Fruit fly (Drosophila melanogaster) whole organism, embryonic: ENCODE measurements around the gene CG14564.

Experiments
- B-H1 ChIP-seq: fragments of 200-800 bp; sonication (Bioruptor generic); IDR thresholded peaks from 3 replicates; pipeline ENCODE4 v1.3.6; 2022; ENCODE audit warnings: missing biosample characterization, missing genetic modification characterization
- CG10209 ChIP-seq: fragments of 200-800 bp; sonication (Bioruptor generic); optimal IDR thresholded peaks from 3 replicates; lab custom pipeline; 2017; ENCODE audit warnings: missing biosample characterization, mild to moderate bottlenecking, missing genetic modification characterization, missing genetic modification reagents
- CG10267 ChIP-seq: fragments of 200-800 bp; sonication (Bioruptor generic); optimal IDR thresholded peaks from 2 replicates; lab custom pipeline; 2018; ENCODE audit warnings: missing biosample characterization, mild to moderate bottlenecking, missing genetic modification characterization, moderate library complexity
- CG10979 ChIP-seq: fragments of 200-800 bp; sonication (Bioruptor generic); optimal IDR thresholded peaks from 2 replicates; lab custom pipeline; 2018; ENCODE audit warnings: missing biosample characterization, mild to moderate bottlenecking, missing genetic modification characterization, moderate library complexity
- CG11093 ChIP-seq: fragments of 200-800 bp; sonication (Bioruptor generic); IDR thresholded peaks from 3 replicates; pipeline ENCODE4 v1.3.6; 2022; ENCODE audit warnings: missing biosample characterization, missing genetic modification characterization
- CG11247 ChIP-seq: fragments of 200-800 bp; sonication (Bioruptor generic); IDR thresholded peaks from 2 replicates; pipeline ENCODE4 v1.3.6; 2022; ENCODE audit warnings: missing biosample characterization, missing genetic modification characterization
- CG11560 ChIP-seq: fragments of 200-800 bp; sonication (Bioruptor generic); IDR thresholded peaks from 3 replicates; pipeline ENCODE4 v1.3.6; 2022; ENCODE audit warnings: missing biosample characterization, missing genetic modification characterization
- CG11723 ChIP-seq: fragments of 200-800 bp; sonication (Bioruptor generic); optimal IDR thresholded peaks from 2 replicates; lab custom pipeline; 2017; ENCODE audit warnings: missing biosample characterization, mild to moderate bottlenecking, missing genetic modification characterization
- CG12659 ChIP-seq: fragments of 200-800 bp; sonication (Bioruptor generic); optimal IDR thresholded peaks from 3 replicates; lab custom pipeline; 2017; ENCODE audit warnings: mild to moderate bottlenecking, missing biosample characterization, missing genetic modification reagents, missing genetic modification characterization
- CG12769 ChIP-seq: fragments of 200-800 bp; sonication (Bioruptor generic); optimal IDR thresholded peaks from 2 replicates; lab custom pipeline; 2019; ENCODE audit warnings: missing biosample characterization, mild to moderate bottlenecking, missing genetic modification characterization, moderate library complexity
- CG14014 ChIP-seq: fragments of 200-800 bp; sonication (Bioruptor generic); IDR thresholded peaks from 2 replicates; pipeline ENCODE4 v1.3.6; 2022; ENCODE audit warnings: missing biosample characterization, missing genetic modification characterization
- CG15479 ChIP-seq: fragments of 200-800 bp; sonication (Bioruptor generic); optimal IDR thresholded peaks from 3 replicates; lab custom pipeline; 2019; ENCODE audit warnings: missing biosample characterization, mild to moderate bottlenecking, missing genetic modification characterization, moderate library complexity
- CG18011 ChIP-seq: fragments of 200-800 bp; sonication (Bioruptor generic); optimal IDR thresholded peaks from 2 replicates; lab custom pipeline; 2017; ENCODE audit warnings: missing biosample characterization, missing genetic modification characterization, mild to moderate bottlenecking, moderate library complexity, missing genotype
- CG18599 ChIP-seq: fragments of 200-800 bp; sonication (Bioruptor generic); optimal IDR thresholded peaks from 3 replicates; lab custom pipeline; 2017; ENCODE audit warnings: missing biosample characterization, missing genetic modification characterization, mild to moderate bottlenecking, moderate library complexity, missing genetic modification reagents
- CG2712 ChIP-seq: fragments of 200-800 bp; optimal IDR thresholded peaks from 3 replicates; lab custom pipeline; 2019; ENCODE audit warnings: missing biosample characterization, mild to moderate bottlenecking, missing genetic modification characterization, moderate library complexity
- CG3281 ChIP-seq: fragments of 200-800 bp; sonication (Bioruptor generic); optimal IDR thresholded peaks from 3 replicates; lab custom pipeline; 2017; ENCODE audit warnings: missing biosample characterization, mild to moderate bottlenecking, missing genetic modification characterization
- CG34422 ChIP-seq: fragments of 200-800 bp; sonication (Bioruptor generic); IDR thresholded peaks from 3 replicates; pipeline ENCODE4 v1.3.6; 2022; ENCODE audit warnings: missing biosample characterization, missing genetic modification characterization
- CG6791 ChIP-seq: fragments of 200-800 bp; sonication (Bioruptor generic); IDR thresholded peaks from 3 replicates; pipeline ENCODE4 v1.3.6; 2022; ENCODE audit warnings: missing biosample characterization, missing genetic modification characterization; ENCODE audit not compliant: partially characterized antibody
- CG6854 ChIP-seq: fragments of 200-800 bp; sonication (Bioruptor generic); optimal IDR thresholded peaks from 3 replicates; lab custom pipeline; 2017; ENCODE audit warnings: missing biosample characterization, mild to moderate bottlenecking, missing genetic modification characterization
- CG7745 ChIP-seq: fragments of 200-800 bp; sonication (Bioruptor generic); optimal IDR thresholded peaks from 2 replicates; lab custom pipeline; 2018; ENCODE audit warnings: missing biosample characterization, mild to moderate bottlenecking, missing genetic modification characterization, moderate library complexity
- CG9817 ChIP-seq: fragments of 200-800 bp; sonication (Bioruptor generic); optimal IDR thresholded peaks from 2 replicates; lab custom pipeline; 2018; ENCODE audit warnings: missing biosample characterization, mild to moderate bottlenecking, missing genetic modification characterization, moderate library complexity
- CTCF ChIP-seq: fragments of 200-800 bp; sonication (Bioruptor generic); optimal IDR thresholded peaks from 2 replicates; lab custom pipeline; 2017; ENCODE audit warnings: missing biosample characterization, mild to moderate bottlenecking, missing genetic modification characterization, moderate library complexity
- Dad ChIP-seq: fragments of 200-800 bp; sonication (Bioruptor generic); optimal IDR thresholded peaks from 3 replicates; lab custom pipeline; 2016; ENCODE audit warnings: missing biosample characterization, missing genetic modification characterization
- Dfd ChIP-seq, 2 experiments: fragments of >200 bp; optimal IDR thresholded peaks; 2 replicates each; lab custom pipeline; 2017; ENCODE audit warnings: missing biosample characterization in 2 of 2, missing genetic modification characterization in 2 of 2
- Doc2 ChIP-seq: fragments of 200-800 bp; sonication (Bioruptor generic); IDR thresholded peaks from 2 replicates; pipeline ENCODE4 v1.3.6; 2022; ENCODE audit warnings: missing biosample characterization, missing genetic modification characterization
- Gsc ChIP-seq: fragments of 200-800 bp; sonication (Bioruptor generic); IDR thresholded peaks from 2 replicates; pipeline ENCODE4 v1.3.6; 2022; ENCODE audit warnings: missing biosample characterization, missing genetic modification characterization
- HmgD ChIP-seq: fragments of 200-800 bp; sonication (Bioruptor generic); optimal IDR thresholded peaks from 3 replicates; lab custom pipeline; 2016; ENCODE audit warnings: missing biosample characterization, missing genetic modification characterization
- Kr ChIP-seq: fragments of 200-800 bp; sonication (Bioruptor generic); optimal IDR thresholded peaks from 2 replicates; lab custom pipeline; 2017; ENCODE audit warnings: missing biosample characterization, mild to moderate bottlenecking, missing genetic modification characterization
- NC2α ChIP-seq: fragments of 200-800 bp; sonication (Bioruptor generic); optimal IDR thresholded peaks from 2 replicates; lab custom pipeline; 2016; ENCODE audit warnings: missing biosample characterization, missing genetic modification characterization
- NFAT ChIP-seq: fragments of 200-800 bp; sonication (Bioruptor generic); IDR thresholded peaks from 2 replicates; pipeline ENCODE4 v1.3.6; 2022; ENCODE audit warnings: missing biosample characterization, missing genetic modification characterization
- Opbp ChIP-seq: fragments of 200-800 bp; sonication (Bioruptor generic); IDR thresholded peaks from 3 replicates; pipeline ENCODE4 v1.3.6; 2022; ENCODE audit warnings: missing biosample characterization, missing genetic modification characterization; ENCODE audit not compliant: partially characterized antibody
- Pdp1 ChIP-seq, 2 experiments: fragments of 200-800 bp; sonication (Bioruptor generic); optimal IDR thresholded peaks; 3 replicates each; lab custom pipeline; 2016; ENCODE audit warnings: missing biosample characterization in 2 of 2, missing genetic modification characterization in 2 of 2, mild to moderate bottlenecking in 1 of 2, moderate library complexity in 1 of 2
- Poxn ChIP-seq: fragments of 200-800 bp; sonication (Bioruptor generic); IDR thresholded peaks from 2 replicates; pipeline ENCODE4 v1.3.6; 2022; ENCODE audit warnings: missing biosample characterization, missing genetic modification characterization
- Rfx ChIP-seq: fragments of 200-800 bp; sonication (Bioruptor generic); IDR thresholded peaks from 2 replicates; pipeline ENCODE4 v1.3.6; 2022; ENCODE audit warnings: missing biosample characterization, missing genetic modification characterization
- Sry-δ ChIP-seq: fragments of 200-800 bp; sonication (Bioruptor generic); optimal IDR thresholded peaks from 2 replicates; lab custom pipeline; 2016; ENCODE audit warnings: missing biosample characterization, missing genetic modification characterization
- amos ChIP-seq: fragments of 200-800 bp; sonication (Bioruptor generic); IDR thresholded peaks from 2 replicates; pipeline ENCODE4 v1.3.6; 2022; ENCODE audit warnings: missing biosample characterization, missing genetic modification characterization; ENCODE audit not compliant: partially characterized antibody
- ase ChIP-seq: fragments of 200-800 bp; sonication (Bioruptor generic); IDR thresholded peaks from 3 replicates; pipeline ENCODE4 v1.3.6; 2022; ENCODE audit warnings: missing biosample characterization, missing genetic modification characterization
- ash1 ChIP-seq: fragments of 200-800 bp; sonication (Bioruptor generic); optimal IDR thresholded peaks from 2 replicates; lab custom pipeline; 2018; ENCODE audit warnings: missing biosample characterization, mild to moderate bottlenecking, missing genetic modification characterization
- chif ChIP-seq, 2 experiments: fragments of 200-800 bp; sonication (Bioruptor generic); optimal IDR thresholded peaks; 3 replicates each; lab custom pipeline; 2016; ENCODE audit warnings: missing biosample characterization in 2 of 2, missing genetic modification characterization in 2 of 2
- disco-r ChIP-seq: fragments of 200-800 bp; sonication (Bioruptor generic); optimal IDR thresholded peaks from 2 replicates; lab custom pipeline; 2016; ENCODE audit warnings: missing biosample characterization, missing genetic modification characterization
- esg ChIP-seq: fragments of 200-800 bp; sonication (Bioruptor generic); conservative IDR thresholded peaks from 2 replicates; pipeline ENCODE4 v1.3.6; 2022; ENCODE audit warnings: missing biosample characterization, missing genetic modification characterization
- eyg ChIP-seq: fragments of 200-800 bp; sonication (Bioruptor generic); optimal IDR thresholded peaks from 3 replicates; lab custom pipeline; 2016; ENCODE audit warnings: missing biosample characterization, missing genetic modification characterization
- fu2 ChIP-seq: fragments of 200-800 bp; sonication (Bioruptor generic); optimal IDR thresholded peaks from 2 replicates; lab custom pipeline; 2016; ENCODE audit warnings: missing biosample characterization, missing genetic modification characterization
- gce ChIP-seq: fragments of 200-800 bp; sonication (Bioruptor generic); IDR thresholded peaks from 3 replicates; pipeline ENCODE4 v1.3.6; 2022; ENCODE audit warnings: missing biosample characterization, missing genetic modification characterization
- gcm ChIP-seq: fragments of 200-800 bp; sonication (Bioruptor generic); optimal IDR thresholded peaks from 2 replicates; lab custom pipeline; 2019; ENCODE audit warnings: missing biosample characterization, mild to moderate bottlenecking, missing genetic modification characterization, moderate library complexity
- luna ChIP-seq: fragments of 200-800 bp; sonication (Bioruptor generic); optimal IDR thresholded peaks from 2 replicates; lab custom pipeline; 2016; ENCODE audit warnings: missing biosample characterization, missing genetic modification characterization
- nerfin-1 ChIP-seq: fragments of 200-800 bp; sonication (Bioruptor generic); optimal IDR thresholded peaks from 3 replicates; lab custom pipeline; 2019; ENCODE audit warnings: missing biosample characterization, mild to moderate bottlenecking, missing genetic modification characterization, moderate library complexity
- nerfin-2 ChIP-seq: fragments of 200-800 bp; sonication (Bioruptor generic); IDR thresholded peaks from 2 replicates; pipeline ENCODE4 v1.3.6; 2022; ENCODE audit warnings: missing biosample characterization, missing genetic modification characterization; ENCODE audit not compliant: partially characterized antibody
- ranshi ChIP-seq: fragments of 200-800 bp; sonication (Bioruptor generic); IDR thresholded peaks from 2 replicates; pipeline ENCODE4 v1.3.6; 2022; ENCODE audit warnings: missing biosample characterization, missing genetic modification characterization
- salm ChIP-seq: fragments of 200-800 bp; sonication (Bioruptor generic); optimal IDR thresholded peaks from 2 replicates; lab custom pipeline; 2018; ENCODE audit warnings: missing biosample characterization, mild to moderate bottlenecking, missing genetic modification characterization
- stwl ChIP-seq: fragments of 200-800 bp; sonication (Bioruptor generic); optimal IDR thresholded peaks from 3 replicates; lab custom pipeline; 2018; ENCODE audit warnings: missing biosample characterization, mild to moderate bottlenecking, missing genetic modification characterization, moderate library complexity
- twi ChIP-seq: fragments of 200-800 bp; optimal IDR thresholded peaks from 2 replicates; lab custom pipeline; 2019; ENCODE audit warnings: missing biosample characterization, mild to moderate bottlenecking, missing genetic modification characterization, moderate library complexity
- vfl ChIP-seq: fragments of 200-800 bp; sonication (Bioruptor generic); optimal IDR thresholded peaks from 2 replicates; lab custom pipeline; 2016; ENCODE audit warnings: missing biosample characterization, missing genetic modification characterization
- wdn ChIP-seq: fragments of 200-800 bp; sonication (Bioruptor generic); IDR thresholded peaks from 2 replicates; pipeline ENCODE4 v1.3.6; 2022; ENCODE audit warnings: missing biosample characterization, missing genetic modification characterization

The CG14564 gene

dm6 chr3L:21727728-21728124 is 29.2 kb upstream of the CG14564 start (continued):
- TF ChIP-seq eyg (no peak), wdn (GFP tag; lab: Robert Waterston, UW) (no peak), Pdp1 (GFP tag; optimal IDR thresholded peaks at IDR 0.05; lab: Kevin White, UChicago) (peak in 1 of 2 experiments; percentile 9), HmgD (GFP tag; lab: Kevin White, UChicago) (no peak), Gsc (GFP tag; lab: Robert Waterston, UW) (no peak), luna (GFP tag; lab: Kevin White, UChicago) (no peak), CG15479 (no peak), CG11560 (tag; lab: Robert Waterston, UW) (no peak), twi (tag; lab: Kevin White, UChicago) (peak; percentile 89), Rfx (GFP tag; lab: Robert Waterston, UW) (no peak), vfl (GFP tag; lab: Kevin White, UChicago) (no peak), Opbp (no peak), CG18599 (GFP tag; lab: Kevin White, UChicago) (no peak), CG2712 (no peak), CG10979 (tag; lab: Kevin White, UChicago) (no peak), stwl (tag; lab: Kevin White, UChicago) (no peak), ase (GFP tag; lab: Robert Waterston, UW) (no peak), CG7745 (tag; lab: Kevin White, UChicago) (no peak), chif (GFP tag; optimal IDR thresholded peaks at IDR 0.05; lab: Kevin White, UChicago) (no peak), disco-r (GFP tag; lab: Kevin White, UChicago) (no peak), CG18011 (GFP tag; lab: Kevin White, UChicago) (no peak), gcm (GFP tag; lab: Kevin White, UChicago) (peak; percentile 71), CG11093 (GFP tag; lab: Robert Waterston, UW) (no peak), Kr (GFP tag; lab: Kevin White, UChicago) (peak; percentile 11), Dad (no peak), ash1 (no peak), gce (GFP tag; lab: Robert Waterston, UW) (no peak), fu2 (GFP tag; lab: Kevin White, UChicago) (no peak), CG12659 (GFP tag; lab: Kevin White, UChicago) (no peak), NFAT (no peak), nerfin-1 (tag; lab: Kevin White, UChicago) (no peak), CG34422 (GFP tag; lab: Robert Waterston, UW) (no peak), esg (GFP tag; lab: Robert Waterston, UW) (no peak), Dfd (GFP tag; optimal IDR thresholded peaks at IDR 0.05; lab: Kevin White, UChicago) (no peak), CG11247 (peak; percentile 61; the same call in 1 of the 2 replicates), NC2α (GFP tag; lab: Kevin White, UChicago) (no peak), CG6791 (no peak), CG10267 (tag; lab: Kevin White, UChicago) (no peak), CG10209 (GFP tag; lab: Kevin White, UChicago) (no peak), ranshi (no peak), CG12769 (tag; lab: Kevin White, UChicago) (no peak)

DNA sequence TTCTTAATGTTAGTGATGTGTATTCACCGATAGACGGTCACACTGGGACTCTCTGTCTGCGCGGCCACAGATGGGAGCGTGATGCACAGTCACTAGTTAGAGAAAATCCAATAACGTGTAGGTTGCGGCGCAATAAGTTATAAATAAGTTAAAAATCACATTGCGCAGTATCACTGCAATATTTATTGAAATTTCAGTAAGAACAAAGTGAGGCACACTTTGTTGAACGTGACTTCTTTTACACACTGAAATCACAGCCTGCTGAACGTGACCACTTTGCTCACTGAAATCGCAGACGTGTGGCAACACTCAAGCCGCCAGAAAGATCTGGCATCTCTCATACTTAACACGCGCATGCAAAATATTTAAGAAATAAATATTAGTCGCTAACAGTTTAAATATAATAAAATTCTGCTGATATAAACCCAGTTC is 28.3 kb upstream of the CG14564 start, which contains the start of the genes CG11247 and Polr2H:
Gene CG11247 (minus strand): TSS at position 191 of the 432 bp plus-strand sequence.
Gene Polr2H (plus strand): TSS at position 317 of the 432 bp plus-strand sequence.
- TF ChIP-seq Doc2, result peak; percentile 82
- TF ChIP-seq CG11723 (GFP tag; lab: Kevin White, UChicago), result peak; percentile 83
- TF ChIP-seq CG14014 (GFP tag; lab: Robert Waterston, UW), result peak; percentile 89
- peak; percentile 99 for TF ChIP-seq Sry-δ (GFP tag; lab: Kevin White, UChicago)
- no peak for TF ChIP-seq CTCF (GFP tag; lab: Kevin White, UChicago)
- peak; percentile 60 for TF ChIP-seq nerfin-2
- peak; percentile 82 for TF ChIP-seq CG3281
- peak; percentile 72 for TF ChIP-seq amos (GFP tag; lab: Robert Waterston, UW)
- TF ChIP-seq salm (tag; lab: Kevin White, UChicago), result peak; percentile 30
- TF ChIP-seq CG9817 (tag; lab: Kevin White, UChicago), result peak; percentile 94
- TF ChIP-seq B-H1 (GFP tag; lab: Robert Waterston, UW), result peak; percentile 86
- peak; percentile 71; the same call in 1 of the 2 replicates for TF ChIP-seq Poxn (GFP tag; lab: Robert Waterston, UW)
- no peak for TF ChIP-seq CG6854
